Worm (Caenorhabditis elegans) whole organism, L1 larva: ENCODE data around the gene bath-44.
"Not testable (repeated sequence)": the region's sequence is repeated elsewhere in the genome, so short reads cannot be mapped to it uniquely, and the experiment has no call there.

Source experiments
- C04F5.9 ChIP-seq: sonication (generic microtip); optimal IDR thresholded peaks from 2 replicates; lab custom pipeline; 2016; ENCODE audit warnings: missing genetic modification characterization, missing compliant biosample characterization
- C16A3.4 ChIP-seq: fragments of 150-350 bp; optimal IDR thresholded peaks from 2 replicates; lab custom pipeline; 2014; ENCODE audit warnings: missing biosample characterization, missing genetic modification characterization
- lin-35 ChIP-seq, 2 experiments: fragments of 150-350 bp; optimal IDR thresholded peaks; 2 replicates each; lab custom pipeline; 2014; ENCODE audit warnings: missing biosample characterization in 2 of 2, missing genetic modification characterization in 2 of 2, missing genetic modification reagents in 2 of 2
- lsy-2 ChIP-seq, 2 experiments: fragments of 150-350 bp; optimal IDR thresholded peaks; 2 replicates each; lab custom pipeline; 2014; ENCODE audit warnings: missing biosample characterization in 2 of 2, missing genetic modification characterization in 2 of 2
- mep-1 ChIP-seq: fragments of 150-350 bp; optimal IDR thresholded peaks from 2 replicates; lab custom pipeline; 2014; ENCODE audit warnings: missing biosample characterization, missing genetic modification characterization
- nhr-11 ChIP-seq: fragments of 150-350 bp; optimal IDR thresholded peaks from 2 replicates; lab custom pipeline; 2014; ENCODE audit warnings: missing biosample characterization, missing genetic modification characterization
- nhr-76 ChIP-seq: sonication (generic microtip); optimal IDR thresholded peaks from 2 replicates; lab custom pipeline; 2017; ENCODE audit warnings: missing biosample characterization, missing genetic modification characterization
- nhr-90 ChIP-seq: sonication (generic microtip); optimal IDR thresholded peaks from 2 replicates; lab custom pipeline; 2016; ENCODE audit warnings: mild to moderate bottlenecking, missing genetic modification characterization, missing compliant biosample characterization; ENCODE audit not compliant: poor library complexity
- pag-3 ChIP-seq: sonication (generic microtip); optimal IDR thresholded peaks from 2 replicates; lab custom pipeline; 2017; ENCODE audit warnings: missing genetic modification characterization, mild to moderate bottlenecking, missing compliant biosample characterization, antibody characterized with exemption, borderline replicate concordance; ENCODE audit not compliant: insufficient read depth
- rnt-1 ChIP-seq: sonication (generic microtip); optimal IDR thresholded peaks from 2 replicates; lab custom pipeline; 2016; ENCODE audit warnings: mild to moderate bottlenecking, missing genetic modification characterization, moderate library complexity, missing compliant biosample characterization
- skn-1 ChIP-seq: fragments of 150-350 bp; optimal IDR thresholded peaks from 2 replicates; lab custom pipeline; 2014; ENCODE audit warnings: missing biosample characterization, missing genetic modification characterization
- sox-4 ChIP-seq: sonication (generic microtip); optimal IDR thresholded peaks from 2 replicates; lab custom pipeline; 2016; ENCODE audit warnings: missing genetic modification characterization, missing compliant biosample characterization
- sptf-1 ChIP-seq: fragments of 150-350 bp; optimal IDR thresholded peaks from 2 replicates; lab custom pipeline; 2014; ENCODE audit warnings: missing biosample characterization, missing genetic modification characterization
- tbx-2 ChIP-seq: sonication (generic microtip); optimal IDR thresholded peaks from 2 replicates; lab custom pipeline; 2016; ENCODE audit warnings: missing genetic modification characterization, missing compliant biosample characterization
- tlp-1 ChIP-seq: fragments of 150-350 bp; optimal IDR thresholded peaks from 2 replicates; lab custom pipeline; 2014; ENCODE audit warnings: missing biosample characterization, missing genetic modification characterization
- xbp-1 ChIP-seq: sonication (generic microtip); optimal IDR thresholded peaks from 2 replicates; lab custom pipeline; 2016; ENCODE audit warnings: missing genetic modification characterization, missing compliant biosample characterization
- zag-1 ChIP-seq: fragments of 150-350 bp; optimal IDR thresholded peaks from 2 replicates; lab custom pipeline; 2014; ENCODE audit warnings: missing biosample characterization, missing genetic modification characterization

Gene bath-44

DNA sequence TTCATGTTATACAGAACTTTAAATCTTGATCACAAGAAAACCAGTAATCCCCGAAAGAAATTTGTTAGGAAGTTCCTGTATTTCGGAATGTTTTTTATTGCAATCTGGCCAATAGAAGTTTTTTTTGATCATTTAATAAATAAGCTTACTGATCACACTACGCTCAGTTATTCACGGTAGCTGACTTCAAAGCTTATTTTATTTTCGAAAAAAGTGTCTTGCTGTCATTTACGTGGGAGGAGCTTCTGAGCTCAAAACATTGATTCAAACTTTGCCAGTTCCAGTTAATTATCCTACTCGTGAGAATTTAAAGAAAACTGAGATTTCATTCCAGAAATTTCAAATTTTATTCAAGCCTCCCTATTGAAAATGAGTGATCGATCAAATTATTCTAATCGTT is 37.6 kb downstream of the bath-44 start, which contains the start of gene srd-54:
Gene srd-54, plus strand, starts transcription at position 301 of the 400 bp plus-strand sequence.
- TF ChIP-seq sptf-1 (tag; lab: Kevin White, UChicago) (no peak), rnt-1 (tag; lab: Kevin White, UChicago) (no peak), C16A3.4 (tag; lab: Kevin White, UChicago) (no peak), lin-35 (GFP tag; optimal IDR thresholded peaks at IDR 0.05; lab: Kevin White, UChicago) (no peak), nhr-90 (tag; lab: Kevin White, UChicago) (no peak), tbx-2 (tag; lab: Kevin White, UChicago) (no peak), mep-1 (tag; lab: Kevin White, UChicago) (no peak), tlp-1 (tag; lab: Kevin White, UChicago) (no peak), sox-4 (no peak), xbp-1 (no peak), C04F5.9 (tag; lab: Kevin White, UChicago) (no peak)

DNA sequence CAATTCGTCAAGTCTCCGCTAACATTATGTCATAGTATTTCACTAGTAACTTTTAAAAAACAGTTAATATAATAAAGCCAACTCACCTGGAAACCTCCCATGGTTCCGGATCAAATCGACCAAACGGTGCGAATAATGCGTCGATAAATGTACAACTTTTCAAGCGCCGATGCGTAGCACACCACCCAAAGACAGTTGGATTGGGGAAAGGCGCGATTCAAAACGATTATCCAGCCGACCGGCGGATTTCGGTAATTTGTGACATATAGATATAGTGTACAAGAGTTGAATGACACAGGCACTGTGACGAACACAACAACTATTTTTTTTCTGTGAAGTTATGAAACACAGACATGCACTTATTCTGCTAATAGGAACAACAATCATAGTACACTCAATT is 39.4 kb downstream of the bath-44 start, which contains the start of gene kcc-3:
Gene kcc-3, minus strand, starts transcription at position 101 of the 400 bp plus-strand sequence.
- TF ChIP-seq nhr-11 (tag; lab: Kevin White, UChicago) = no peak
- no peak for TF ChIP-seq lsy-2 (tag; optimal IDR thresholded peaks at IDR 0.05; lab: Kevin White, UChicago)
- no peak for TF ChIP-seq skn-1 (tag; lab: Kevin White, UChicago)
- no peak for TF ChIP-seq mep-1 (tag; lab: Kevin White, UChicago)

DNA sequence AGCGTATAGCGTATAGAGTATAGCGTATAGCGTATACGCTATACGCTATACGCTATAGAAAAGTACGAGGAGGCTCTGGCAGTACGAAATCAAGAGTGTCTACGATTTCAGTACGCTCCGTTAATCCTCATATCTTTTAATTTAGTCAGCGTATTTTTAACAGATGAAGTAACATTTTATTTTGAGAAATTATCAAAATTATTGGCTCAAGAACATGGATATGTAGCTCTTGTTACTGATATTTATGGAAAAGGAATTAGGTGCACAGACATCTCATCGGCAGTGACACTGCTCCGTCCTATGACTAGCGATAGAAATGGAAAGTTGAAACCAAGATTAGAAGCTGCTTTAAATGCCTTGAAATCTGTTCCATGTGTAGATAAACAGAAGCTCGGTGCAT is 40.2 kb downstream of the bath-44 start, which contains the start of gene K02A2.1:
Gene K02A2.1, plus strand, starts transcription at position 301 of the 400 bp plus-strand sequence.
- TF ChIP-seq nhr-76 (tag; lab: Kevin White, UChicago); pag-3; zag-1: not testable (repeated sequence)
- TF ChIP-seq, all 84 proteins: peak for 0; not testable (repeated sequence) for 84
